Fruit fly (Drosophila melanogaster) whole organism: Measurements from ENCODE around the gene Arp8.
A peak's percentile ranks its signal among the peaks of the same experiment; 100 is the strongest.
"Not testable (repeated sequence)": the region's sequence is repeated elsewhere in the genome, so short reads cannot be mapped to it uniquely, and the experiment has no call there.

ENCODE experiments used
- CG8478 ChIP-seq: fragments of >200 bp; optimal IDR thresholded peaks from 2 replicates; lab custom pipeline; 2018; ENCODE audit warnings: inconsistent platforms
- Dll ChIP-seq: fragments of >200 bp; optimal IDR thresholded peaks from 2 replicates; lab custom pipeline; 2017
- EcR ChIP-seq, 2 experiments: fragments of >200 bp; optimal IDR thresholded peaks; 2 replicates each; lab custom pipeline; 2017; ENCODE audit warnings: missing biosample characterization in 2 of 2, missing genetic modification characterization in 2 of 2, missing genetic modification reagents in 2 of 2
- pan ChIP-seq: fragments of >200 bp; optimal IDR thresholded peaks from 2 replicates; lab custom pipeline; 2017
- psq ChIP-seq: fragments of >200 bp; optimal IDR thresholded peaks from 2 replicates; lab custom pipeline; 2017
- usp ChIP-seq: fragments of >200 bp; optimal IDR thresholded peaks from 2 replicates; lab custom pipeline; 2017; ENCODE audit warnings: missing biosample characterization, missing genetic modification characterization, mixed read lengths

The Arp8 gene

dm6 chrX:17860711-17861110 is at the start of gene Arp8, which contains the start of gene CG6769:
Gene Arp8 (minus strand): TSS chrX:17860800.
Gene CG6769 (plus strand): TSS chrX:17861002.
- TF ChIP-seq Dll (lab: Kevin White, UChicago) (no peak), pan (lab: Kevin White, UChicago) (no peak), psq (no peak), usp (no peak), CG8478 (lab: Kevin White, UChicago) (no peak), EcR (GFP tag; optimal IDR thresholded peaks at IDR 0.05; lab: Kevin White, UChicago) (no peak)

dm6 chrX:17907184-17908006 is 46.8 kb upstream of the Arp8 start, which contains the start of the genes CG7772 and Vps4:
Gene CG7772 (minus strand): TSS chrX:17907261.
Gene Vps4 (plus strand): TSS chrX:17907692.
- no peak for TF ChIP-seq EcR (GFP tag; optimal IDR thresholded peaks at IDR 0.05; lab: Kevin White, UChicago)
- no peak for TF ChIP-seq pan (lab: Kevin White, UChicago)
- TF ChIP-seq usp: no peak
- no peak for TF ChIP-seq psq
- no peak for TF ChIP-seq Dll (lab: Kevin White, UChicago)
- no peak for TF ChIP-seq CG8478 (lab: Kevin White, UChicago)

dm6 chrX:17899402-17899801 is 38.8 kb upstream of the Arp8 start, which contains the start of gene Gss2:
Gene Gss2 (plus strand): TSS chrX:17899702.
- not testable (repeated sequence) for TF ChIP-seq CG8478 (lab: Kevin White, UChicago); EcR (GFP tag; optimal IDR thresholded peaks at IDR 0.05; lab: Kevin White, UChicago); pan (lab: Kevin White, UChicago)

- TF ChIP-seq usp; EcR (GFP tag; optimal IDR thresholded peaks at IDR 0.05; lab: Kevin White, UChicago); Dll (lab: Kevin White, UChicago): not testable (repeated sequence)
Observed at dm6 chrX:17889247-17889646, 28.6 kb upstream of the Arp8 start, which contains the start of gene Gss1. Gene Gss1 (plus strand): TSS chrX:17889547.

- TF ChIP-seq pan (lab: Kevin White, UChicago) (no peak), psq (no peak), Dll (lab: Kevin White, UChicago) (no peak), CG8478 (lab: Kevin White, UChicago) (no peak), EcR (GFP tag; optimal IDR thresholded peaks at IDR 0.05; lab: Kevin White, UChicago) (no peak), usp (no peak)
Observed at dm6 chrX:17887877-17888276, 27.3 kb upstream of the Arp8 start, which contains the start of gene CG6788. Gene CG6788 (plus strand): TSS chrX:17888177.

- no peak for TF ChIP-seq psq
- no peak for TF ChIP-seq EcR (GFP tag; optimal IDR thresholded peaks at IDR 0.05; lab: Kevin White, UChicago)
- TF ChIP-seq pan (lab: Kevin White, UChicago): no peak
- no peak for TF ChIP-seq Dll (lab: Kevin White, UChicago)
- no peak for TF ChIP-seq usp
- no peak for TF ChIP-seq CG8478 (lab: Kevin White, UChicago)
Observed at dm6 chrX:17887208-17887627, 26.6 kb upstream of the Arp8 start, which contains the start of gene mnb. Gene mnb (minus strand): TSS chrX:17887222.

- TF ChIP-seq CG8478 (lab: Kevin White, UChicago): no peak
- peak; percentile 52 for TF ChIP-seq Dll (lab: Kevin White, UChicago)
- no peak for TF ChIP-seq EcR (GFP tag; optimal IDR thresholded peaks at IDR 0.05; lab: Kevin White, UChicago)
- no peak for TF ChIP-seq usp
- TF ChIP-seq psq: no peak
- TF ChIP-seq pan (lab: Kevin White, UChicago): no peak
Observed at dm6 chrX:17886449-17887207, 26.0 kb upstream of the Arp8 start.

dm6 chrX:17886107-17886448 is 25.5 kb upstream of the Arp8 start:
- no peak for TF ChIP-seq pan (lab: Kevin White, UChicago)
- TF ChIP-seq CG8478 (lab: Kevin White, UChicago): no peak
- no peak for TF ChIP-seq EcR (GFP tag; optimal IDR thresholded peaks at IDR 0.05; lab: Kevin White, UChicago)
- no peak for TF ChIP-seq Dll (lab: Kevin White, UChicago)
- no peak for TF ChIP-seq usp

dm6 chrX:17885295-17885694 is 24.7 kb upstream of the Arp8 start:
- TF ChIP-seq CG8478 (lab: Kevin White, UChicago) (no peak), psq (no peak), pan (lab: Kevin White, UChicago) (no peak), Dll (lab: Kevin White, UChicago) (no peak), EcR (GFP tag; optimal IDR thresholded peaks at IDR 0.05; lab: Kevin White, UChicago) (no peak), usp (no peak)

- TF ChIP-seq EcR (GFP tag; optimal IDR thresholded peaks at IDR 0.05; lab: Kevin White, UChicago): no peak
- no peak for TF ChIP-seq psq
- TF ChIP-seq pan (lab: Kevin White, UChicago): no peak
- TF ChIP-seq usp: no peak
- no peak for TF ChIP-seq CG8478 (lab: Kevin White, UChicago)
- TF ChIP-seq Dll (lab: Kevin White, UChicago): no peak
Observed at dm6 chrX:17884567-17884966, 24.0 kb upstream of the Arp8 start.

- TF ChIP-seq usp (no peak), Dll (lab: Kevin White, UChicago) (no peak), EcR (GFP tag; optimal IDR thresholded peaks at IDR 0.05; lab: Kevin White, UChicago) (no peak), pan (lab: Kevin White, UChicago) (no peak), CG8478 (lab: Kevin White, UChicago) (no peak), psq (no peak)
Observed at dm6 chrX:17883418-17883817, 22.8 kb upstream of the Arp8 start, which contains the start of gene CG12985. Gene CG12985 (plus strand): TSS chrX:17883718.
